Worm (Caenorhabditis elegans): ENCODE results near the gene best-1.

The best-1 gene

DNA sequence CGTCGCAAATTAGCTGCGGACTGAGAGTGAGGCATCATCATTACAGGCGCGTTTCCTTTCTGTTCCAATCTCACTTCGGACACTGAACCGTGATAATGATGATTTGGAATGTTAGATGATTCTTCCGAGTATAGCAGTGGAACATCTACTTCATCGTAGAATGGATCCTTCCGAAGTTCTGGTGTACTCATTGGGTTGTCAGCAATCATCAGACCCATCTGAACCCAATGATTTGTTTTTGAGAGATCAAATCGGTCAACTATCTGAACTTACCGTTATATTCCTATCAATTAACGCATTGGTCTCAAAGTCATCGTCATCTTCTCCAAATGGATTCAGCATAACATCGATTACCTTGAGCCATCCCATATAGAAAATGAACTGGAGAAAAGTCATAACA lies 1.1 kb downstream of the best-1 start:
- no peak for TF ChIP-seq sptf-2 (GFP tag; optimal IDR thresholded peaks at IDR 0.05)
- TF ChIP-seq ztf-6 (GFP tag; IDR thresholded peaks at IDR 0.05): no peak
- TF ChIP-seq ztf-3 (GFP tag; optimal IDR thresholded peaks at IDR 0.05): no peak
- no peak for TF ChIP-seq mel-28 (tag; optimal IDR thresholded peaks at IDR 0.05; ENCODE audit: borderline replicate concordance)

DNA sequence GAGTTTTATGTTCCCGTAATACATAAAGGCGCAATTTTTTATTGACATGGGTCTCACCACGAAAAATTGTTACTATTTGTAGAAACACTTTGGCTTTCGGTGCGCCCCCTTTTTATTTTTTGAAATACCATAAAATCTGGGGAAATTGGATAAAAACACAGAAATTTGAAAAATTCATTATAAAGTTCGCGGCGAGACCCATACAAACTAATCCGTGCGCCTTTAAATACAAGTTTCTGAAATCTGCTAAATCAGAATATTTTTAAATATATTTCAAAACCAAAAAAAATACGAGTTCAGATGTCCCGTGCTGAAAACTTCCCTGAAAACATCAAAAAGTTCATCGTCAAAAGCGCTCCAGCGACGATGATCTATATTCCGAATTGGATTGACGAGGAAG lies 2.2 kb downstream of the best-1 start, which contains the start of gene B0564.2:
Gene B0564.2 (plus strand): TSS at position 301 of the 400 bp plus-strand sequence.
- TF ChIP-seq egl-18 (GFP tag; IDR thresholded peaks at IDR 0.05): no peak
- no peak for TF ChIP-seq T26A5.8 (tag; optimal IDR thresholded peaks at IDR 0.05)
- TF ChIP-seq snpc-3.4 (tag; optimal IDR thresholded peaks at IDR 0.05): no peak
- TF ChIP-seq F49E8.2 (tag; optimal IDR thresholded peaks at IDR 0.05; ENCODE audit: insufficient read depth): no peak
- no peak for TF ChIP-seq ccch-3 (GFP tag; optimal IDR thresholded peaks at IDR 0.05)
- no peak for TF ChIP-seq lin-54 (GFP tag; optimal IDR thresholded peaks at IDR 0.05)
- no peak for TF ChIP-seq tlf-1 (GFP tag; optimal IDR thresholded peaks at IDR 0.05)
- no peak for TF ChIP-seq mes-4 (tag; optimal IDR thresholded peaks at IDR 0.05)
- no peak for TF ChIP-seq nhr-179 (tag; optimal IDR thresholded peaks at IDR 0.05)
- TF ChIP-seq F39B2.1 (GFP tag; IDR thresholded peaks at IDR 0.05): no peak
- no peak for TF ChIP-seq fkh-3 (tag; optimal IDR thresholded peaks at IDR 0.05)
- TF ChIP-seq ceh-58 (GFP tag; IDR thresholded peaks at IDR 0.05): no peak
- no peak for TF ChIP-seq egl-44 (GFP tag; IDR thresholded peaks at IDR 0.05)
- TF ChIP-seq him-1 (tag; optimal IDR thresholded peaks at IDR 0.05): no peak
- no peak for TF ChIP-seq aptf-2 (GFP tag; conservative IDR thresholded peaks at IDR 0.05)

DNA sequence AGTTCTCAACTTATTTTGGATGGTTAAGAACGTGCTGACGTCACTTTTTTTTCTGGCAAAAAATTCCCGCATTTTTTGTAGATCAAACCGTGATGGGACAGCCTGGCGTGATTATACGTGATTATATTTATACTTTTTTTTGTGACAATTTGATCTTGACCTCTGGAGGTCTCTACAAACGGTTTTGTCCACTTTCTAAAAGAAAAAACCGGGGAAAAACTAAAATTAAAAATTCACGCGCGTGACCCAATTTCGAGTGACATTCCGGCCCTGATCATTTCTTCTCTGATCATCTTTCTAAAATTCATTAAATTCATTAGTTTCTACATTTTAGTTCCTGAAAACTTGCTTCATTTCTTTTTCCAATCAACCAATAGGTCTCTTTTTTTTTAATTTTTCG lies 4.7 kb downstream of the best-1 start, which contains the start of gene rde-11:
Gene rde-11 (plus strand): TSS at position 301 of the 400 bp plus-strand sequence.
- TF ChIP-seq efl-1 (GFP tag; optimal IDR thresholded peaks at IDR 0.05) (peak; percentile 44), B0336.3 (GFP tag; IDR thresholded peaks at IDR 0.05) (no peak), sptf-2 (GFP tag; optimal IDR thresholded peaks at IDR 0.05) (no peak), xnd-1 (tag; optimal IDR thresholded peaks at IDR 0.05) (peak; percentile 49), madf-6 (GFP tag; IDR thresholded peaks at IDR 0.05) (peak; percentile 63)

DNA sequence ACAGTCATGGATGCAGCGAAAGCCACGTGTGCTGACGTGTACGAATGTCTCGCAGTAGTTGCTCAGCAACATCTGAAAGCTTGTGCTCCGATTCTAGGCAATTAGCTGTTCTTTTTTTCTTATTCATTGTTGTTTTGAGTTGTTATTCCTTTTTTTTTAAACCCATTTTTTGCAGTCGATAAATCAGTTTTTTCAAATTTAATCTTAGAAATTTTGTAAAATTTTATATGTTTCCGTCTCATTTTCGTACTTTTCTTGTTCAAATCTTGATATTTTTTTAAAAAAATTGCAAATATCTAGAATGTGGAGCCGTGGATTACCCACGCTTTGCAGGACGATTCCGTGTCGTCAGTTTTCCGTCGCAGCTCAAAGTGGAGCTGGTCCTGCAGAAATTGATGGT lies 9.2 kb downstream of the best-1 start, which contains the start of gene fask-1:
Gene fask-1 (plus strand): TSS at position 301 of the 400 bp plus-strand sequence.
- no peak for TF ChIP-seq ztf-3 (GFP tag; optimal IDR thresholded peaks at IDR 0.05)
- TF ChIP-seq fkh-3 (tag; optimal IDR thresholded peaks at IDR 0.05): no peak
- no peak for TF ChIP-seq efl-1 (GFP tag; optimal IDR thresholded peaks at IDR 0.05)
- no peak for TF ChIP-seq F39B2.1 (GFP tag; IDR thresholded peaks at IDR 0.05)
- TF ChIP-seq tbp1 (GFP tag; optimal IDR thresholded peaks at IDR 0.05): no peak
- no peak for TF ChIP-seq lin-54 (GFP tag; optimal IDR thresholded peaks at IDR 0.05)

DNA sequence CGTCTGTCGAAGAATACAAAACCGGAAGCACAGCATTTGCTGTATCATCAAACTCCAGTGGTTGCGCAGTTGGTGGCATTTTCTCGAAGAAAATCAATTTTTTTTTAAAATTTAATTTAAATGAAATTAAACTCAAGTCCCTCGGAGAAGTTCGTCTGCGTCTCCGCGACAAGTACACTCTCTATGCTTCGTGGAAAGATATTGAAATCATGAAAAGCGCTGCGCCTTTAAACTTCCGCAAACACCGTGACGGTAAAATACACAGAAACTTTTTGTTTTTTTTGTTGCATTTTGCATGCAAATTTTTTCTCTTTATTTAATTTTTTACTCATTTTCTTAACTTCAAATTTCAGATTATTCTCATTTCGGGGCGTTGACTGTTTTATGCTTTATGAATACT lies 10.9 kb downstream of the best-1 start, which contains the start of the genes dli-1, tin-9.2 and exos-4.1:
Gene dli-1 (minus strand): TSS at position 141 of the 400 bp plus-strand sequence.
Gene tin-9.2 (plus strand): TSS at position 344 of the 400 bp plus-strand sequence.
Gene exos-4.1 (plus strand): TSS at position 348 of the 400 bp plus-strand sequence.
- no peak for TF ChIP-seq rpc-1 (optimal IDR thresholded peaks at IDR 0.05)
- no peak for TF ChIP-seq rpc-1 (tag; optimal IDR thresholded peaks at IDR 0.05)
- peak; percentile 58 for TF ChIP-seq dpl-1 (GFP tag; optimal IDR thresholded peaks at IDR 0.05)
- peak; percentile 29; the same call in 1 of the 2 replicates for TF ChIP-seq attf-3 (GFP tag; conservative IDR thresholded peaks at IDR 0.05)
- TF ChIP-seq ama-1 (optimal IDR thresholded peaks at IDR 0.05): no peak
- no peak for TF ChIP-seq ama-1 (GFP tag; optimal IDR thresholded peaks at IDR 0.05)
- peak; percentile 43 for TF ChIP-seq F49E8.2 (tag; optimal IDR thresholded peaks at IDR 0.05; ENCODE audit: insufficient read depth)
- peak; percentile 84 for TF ChIP-seq F23B12.7 (tag; optimal IDR thresholded peaks at IDR 0.05; ENCODE audit: insufficient read depth)
- TF ChIP-seq ceh-100 (GFP tag; IDR thresholded peaks at IDR 0.05): peak; percentile 42; the same call in 1 of the 2 replicates
- TF ChIP-seq lin-54 (GFP tag; optimal IDR thresholded peaks at IDR 0.05): peak; percentile 71
- peak; percentile 41; the same call in 1 of the 2 replicates for TF ChIP-seq rcor-1 (GFP tag; IDR thresholded peaks at IDR 0.05)
- TF ChIP-seq tbp1 (GFP tag; optimal IDR thresholded peaks at IDR 0.05): peak; percentile 44
- peak; percentile 98 for TF ChIP-seq hmg-1.2 (GFP tag; IDR thresholded peaks at IDR 0.05)
- TF ChIP-seq nfyb-1 (GFP tag; IDR thresholded peaks at IDR 0.05): 0 out of 2 replicates have a peak, but pooled peaks have one; percentile 36
- 0 out of 2 replicates have a peak, but pooled peaks have one; percentile 11 for TF ChIP-seq K11D2.4 (GFP tag; IDR thresholded peaks at IDR 0.05)
- TF ChIP-seq dox-1 (GFP tag; IDR thresholded peaks at IDR 0.05): peak; percentile 77
- peak; percentile 52 for TF ChIP-seq D2030.7 (GFP tag; IDR thresholded peaks at IDR 0.05)
- peak; percentile 80 for TF ChIP-seq attf-5 (GFP tag; optimal IDR thresholded peaks at IDR 0.05)
- peak; percentile 61 for TF ChIP-seq lsl-1 (GFP tag; optimal IDR thresholded peaks at IDR 0.05)
- peak; percentile 75 for TF ChIP-seq F33H1.4 (GFP tag; IDR thresholded peaks at IDR 0.05)
- TF ChIP-seq ceh-91 (GFP tag; IDR thresholded peaks at IDR 0.05): peak; percentile 30; the same call in 1 of the 2 replicates

Measured in whole organism, young adult.